Worm (Caenorhabditis elegans): ENCODE measurements around the gene frm-3.

DNA sequence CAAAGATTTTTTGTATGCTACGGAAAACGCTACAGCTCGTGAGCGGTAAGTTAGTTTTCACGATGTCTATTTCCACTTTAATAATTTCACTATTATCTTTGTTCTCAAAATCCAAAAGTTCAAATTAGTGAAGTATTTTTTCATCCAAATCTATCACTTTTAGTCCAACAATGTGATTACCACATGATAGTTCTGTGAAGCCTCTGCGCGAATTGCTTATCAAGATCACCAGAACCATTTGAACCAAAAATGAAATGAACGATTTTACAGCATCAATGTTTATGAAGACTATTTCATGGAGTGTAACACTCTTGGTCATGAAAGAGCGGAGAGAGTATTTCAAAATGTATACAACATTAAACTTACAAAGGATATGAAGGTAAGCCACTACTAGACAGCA is 37.9 kb upstream of the frm-3 start:
- TF ChIP-seq eyg-1 (tag; optimal IDR thresholded peaks at IDR 0.05) (no peak), pha-4 (tag; optimal IDR thresholded peaks at IDR 0.05) (no peak), tbx-2 (tag; optimal IDR thresholded peaks at IDR 0.05) (no peak), unc-3 (GFP tag; conservative IDR thresholded peaks at IDR 0.05) (no peak), unc-3 (tag; optimal IDR thresholded peaks at IDR 0.05) (no peak), nhr-11 (tag; optimal IDR thresholded peaks at IDR 0.05) (no peak), elt-2 (tag; optimal IDR thresholded peaks at IDR 0.05) (no peak), C38D4.7 (GFP tag; optimal IDR thresholded peaks at IDR 0.05) (no peak), ama-1 (optimal IDR thresholded peaks at IDR 0.05) (no peak), unc-55 (GFP tag; optimal IDR thresholded peaks at IDR 0.05) (no peak), ref-2 (tag; optimal IDR thresholded peaks at IDR 0.05) (no peak)

Measured in whole organism, late embryonic.